Fruit fly (Drosophila melanogaster) whole organism, prepupa: ENCODE results near the gene RpL8.
A peak's percentile ranks its signal among the peaks of the same experiment; 100 is the strongest.

ENCODE experiments used
- Blimp-1 ChIP-seq: fragments of 200-800 bp; sonication (Bioruptor generic); optimal IDR thresholded peaks from 3 replicates; lab custom pipeline; 2017; ENCODE audit warnings: missing biosample characterization, missing genetic modification characterization, mild to moderate bottlenecking, moderate library complexity, missing genetic modification reagents
- CG10631 ChIP-seq: fragments of 200-800 bp; sonication (Bioruptor generic); optimal IDR thresholded peaks from 2 replicates; lab custom pipeline; 2016; ENCODE audit warnings: missing biosample characterization, missing genetic modification characterization
- CG10669 ChIP-seq: fragments of 200-800 bp; sonication (Bioruptor generic); optimal IDR thresholded peaks from 3 replicates; lab custom pipeline; 2018; ENCODE audit warnings: missing biosample characterization, mild to moderate bottlenecking, missing genetic modification characterization, moderate library complexity
- CG11294 ChIP-seq: fragments of 200-800 bp; sonication (Bioruptor generic); IDR thresholded peaks from 2 replicates; pipeline ENCODE4 v1.3.6; 2022; ENCODE audit warnings: missing biosample characterization, missing genetic modification characterization
- CG11762 ChIP-seq: fragments of 200-800 bp; sonication (Bioruptor generic); optimal IDR thresholded peaks from 3 replicates; lab custom pipeline; 2016; ENCODE audit warnings: missing biosample characterization, missing genetic modification characterization; ENCODE audit not compliant: insufficient read depth
- CG11902 ChIP-seq: fragments of 200-800 bp; sonication (Bioruptor generic); optimal IDR thresholded peaks from 3 replicates; lab custom pipeline; 2016; ENCODE audit warnings: missing biosample characterization, missing genetic modification characterization
- CG15336 ChIP-seq: fragments of 200-800 bp; sonication (Bioruptor generic); IDR thresholded peaks from 2 replicates; pipeline ENCODE4 v1.3.6; 2022; ENCODE audit warnings: missing biosample characterization, missing genetic modification characterization
- CG1621 ChIP-seq: fragments of 200-800 bp; sonication (Bioruptor generic); optimal IDR thresholded peaks from 3 replicates; lab custom pipeline; 2018; ENCODE audit warnings: missing biosample characterization, mild to moderate bottlenecking, missing genetic modification characterization
- CG32006 ChIP-seq: fragments of 200-800 bp; sonication (Bioruptor generic); optimal IDR thresholded peaks from 3 replicates; lab custom pipeline; 2017; ENCODE audit warnings: missing biosample characterization, mild to moderate bottlenecking, missing genetic modification characterization
- CG34406 ChIP-seq: fragments of 200-800 bp; sonication (Bioruptor generic); optimal IDR thresholded peaks from 3 replicates; lab custom pipeline; 2016; ENCODE audit warnings: missing biosample characterization, missing genetic modification characterization
- CG3919 ChIP-seq: fragments of 200-800 bp; sonication (Bioruptor generic); optimal IDR thresholded peaks from 3 replicates; lab custom pipeline; 2016; ENCODE audit warnings: missing biosample characterization, missing genetic modification characterization
- CG4318 ChIP-seq: fragments of 200-800 bp; sonication (Bioruptor generic); optimal IDR thresholded peaks from 3 replicates; lab custom pipeline; 2017; ENCODE audit warnings: missing biosample characterization, mild to moderate bottlenecking, missing genetic modification characterization
- CG6276 ChIP-seq: fragments of 200-800 bp; sonication (Bioruptor generic); optimal IDR thresholded peaks from 2 replicates; lab custom pipeline; 2017; ENCODE audit warnings: missing biosample characterization, mild to moderate bottlenecking, missing genetic modification characterization
- CG6792 ChIP-seq: fragments of 200-800 bp; sonication (Bioruptor generic); optimal IDR thresholded peaks from 3 replicates; lab custom pipeline; 2016; ENCODE audit warnings: missing biosample characterization, missing genetic modification characterization
- CG6808 ChIP-seq: fragments of 200-800 bp; sonication (Bioruptor generic); optimal IDR thresholded peaks from 3 replicates; lab custom pipeline; 2017; ENCODE audit warnings: missing biosample characterization, missing genetic modification characterization, mild to moderate bottlenecking, moderate library complexity, missing genetic modification reagents
- CG6854 ChIP-seq: fragments of 200-800 bp; sonication (Bioruptor generic); optimal IDR thresholded peaks from 2 replicates; lab custom pipeline; 2017; ENCODE audit warnings: missing biosample characterization, mild to moderate bottlenecking, missing genetic modification characterization
- CG7368 ChIP-seq: fragments of 200-800 bp; sonication (Bioruptor generic); optimal IDR thresholded peaks from 3 replicates; lab custom pipeline; 2016; ENCODE audit warnings: missing biosample characterization, missing genetic modification characterization
- CG8119 ChIP-seq: fragments of 200-800 bp; sonication (Bioruptor generic); IDR thresholded peaks from 3 replicates; pipeline ENCODE4 v1.3.6; 2022; ENCODE audit warnings: missing biosample characterization, missing genetic modification characterization
- CG8319 ChIP-seq: fragments of 200-800 bp; sonication (Bioruptor generic); optimal IDR thresholded peaks from 3 replicates; lab custom pipeline; 2016; ENCODE audit warnings: missing biosample characterization, missing genetic modification characterization
- CG8632 ChIP-seq: fragments of 200-800 bp; sonication (Bioruptor generic); optimal IDR thresholded peaks from 3 replicates; lab custom pipeline; 2016; ENCODE audit warnings: missing biosample characterization, missing genetic modification characterization
- CG9139 ChIP-seq: fragments of 200-800 bp; sonication (Bioruptor generic); optimal IDR thresholded peaks from 3 replicates; lab custom pipeline; 2017; ENCODE audit warnings: missing biosample characterization, mild to moderate bottlenecking, missing genetic modification characterization
- Eip75B ChIP-seq: fragments of 200-800 bp; sonication (Bioruptor generic); optimal IDR thresholded peaks from 3 replicates; lab custom pipeline; 2016; ENCODE audit warnings: missing biosample characterization, missing genetic modification characterization
- Eip78C ChIP-seq: fragments of 200-800 bp; sonication (Bioruptor generic); peaks from one replicate; lab custom pipeline; 2016; ENCODE audit warnings: missing biosample characterization, missing genetic modification characterization
- Ets21C ChIP-seq: fragments of 200-800 bp; sonication (Bioruptor generic); optimal IDR thresholded peaks from 3 replicates; lab custom pipeline; 2016; ENCODE audit warnings: missing biosample characterization, missing genetic modification characterization
- Ets96B ChIP-seq: fragments of 200-800 bp; optimal IDR thresholded peaks from 2 replicates; lab custom pipeline; 2019; ENCODE audit warnings: missing biosample characterization, mild to moderate bottlenecking, missing genetic modification characterization, moderate library complexity
- Hr38 ChIP-seq: sonication (Bioruptor generic); optimal IDR thresholded peaks from 2 replicates; lab custom pipeline; 2016; ENCODE audit warnings: missing biosample characterization, missing genetic modification characterization
- Hr39 ChIP-seq: fragments of 200-800 bp; sonication (Bioruptor generic); optimal IDR thresholded peaks from 2 replicates; lab custom pipeline; 2016; ENCODE audit warnings: missing biosample characterization, missing genetic modification characterization
- Hr4 ChIP-seq: fragments of 200-800 bp; sonication (Bioruptor generic); optimal IDR thresholded peaks from 3 replicates; lab custom pipeline; 2016; ENCODE audit warnings: missing biosample characterization, missing genetic modification characterization
- Met ChIP-seq: fragments of 200-800 bp; sonication (Bioruptor generic); optimal IDR thresholded peaks from 3 replicates; lab custom pipeline; 2016; ENCODE audit warnings: missing biosample characterization, missing genetic modification characterization
- OdsH ChIP-seq: fragments of 200-800 bp; sonication (Bioruptor generic); optimal IDR thresholded peaks from 3 replicates; lab custom pipeline; 2016; ENCODE audit warnings: missing biosample characterization, missing genetic modification characterization
- Smox ChIP-seq: fragments of 200-800 bp; sonication (Bioruptor generic); optimal IDR thresholded peaks from 3 replicates; lab custom pipeline; 2016; ENCODE audit warnings: missing biosample characterization, missing genetic modification characterization
- Sox15 ChIP-seq: fragments of 200-800 bp; sonication (Bioruptor generic); optimal IDR thresholded peaks from 3 replicates; lab custom pipeline; 2016; ENCODE audit warnings: missing biosample characterization, missing genetic modification characterization
- achi ChIP-seq: fragments of 200-800 bp; sonication (Bioruptor generic); optimal IDR thresholded peaks from 3 replicates; lab custom pipeline; 2016; ENCODE audit warnings: missing biosample characterization, missing genetic modification characterization
- acj6 ChIP-seq: fragments of 200-800 bp; sonication (Bioruptor generic); optimal IDR thresholded peaks from 3 replicates; lab custom pipeline; 2016; ENCODE audit warnings: missing biosample characterization, missing genetic modification characterization
- cyc ChIP-seq: fragments of 200-800 bp; sonication (Bioruptor generic); optimal IDR thresholded peaks from 3 replicates; lab custom pipeline; 2016; ENCODE audit warnings: missing biosample characterization, missing genetic modification characterization
- dac ChIP-seq: fragments of 200-800 bp; sonication (Bioruptor generic); optimal IDR thresholded peaks from 2 replicates; lab custom pipeline; 2017; ENCODE audit warnings: missing biosample characterization, mild to moderate bottlenecking, missing genetic modification characterization
- dsx ChIP-seq: fragments of 200-800 bp; optimal IDR thresholded peaks from 3 replicates; lab custom pipeline; 2019; ENCODE audit warnings: missing biosample characterization, mild to moderate bottlenecking, missing genetic modification characterization, moderate library complexity; ENCODE audit not compliant: poor library complexity, severe bottlenecking
- eg ChIP-seq: fragments of 200-800 bp; sonication (Bioruptor generic); IDR thresholded peaks from 3 replicates; pipeline ENCODE4 v1.3.6; 2022; ENCODE audit warnings: missing biosample characterization, missing genetic modification characterization
- esn ChIP-seq: fragments of 200-800 bp; sonication (Bioruptor generic); optimal IDR thresholded peaks from 2 replicates; lab custom pipeline; 2016; ENCODE audit warnings: missing biosample characterization, mild to moderate bottlenecking, missing genetic modification characterization, moderate library complexity
- fd59A ChIP-seq: fragments of 200-800 bp; sonication (Bioruptor generic); optimal IDR thresholded peaks from 2 replicates; lab custom pipeline; 2017; ENCODE audit warnings: missing biosample characterization, mild to moderate bottlenecking, missing genetic modification characterization, missing genetic modification reagents
- fd85E ChIP-seq: fragments of 200-800 bp; sonication (Bioruptor generic); optimal IDR thresholded peaks from 3 replicates; lab custom pipeline; 2016; ENCODE audit warnings: missing biosample characterization, missing genetic modification characterization
- fkh ChIP-seq: fragments of 200-800 bp; sonication (Bioruptor generic); optimal IDR thresholded peaks from 3 replicates; lab custom pipeline; 2017; ENCODE audit warnings: missing biosample characterization, mild to moderate bottlenecking, missing genetic modification characterization, moderate library complexity
- net ChIP-seq: fragments of 200-800 bp; sonication (Bioruptor generic); optimal IDR thresholded peaks from 3 replicates; lab custom pipeline; 2016; ENCODE audit warnings: missing biosample characterization, missing genetic modification characterization
- pdm3 ChIP-seq: fragments of 200-800 bp; sonication (Bioruptor generic); optimal IDR thresholded peaks from 3 replicates; lab custom pipeline; 2016; ENCODE audit warnings: missing biosample characterization, missing genetic modification characterization
- salr ChIP-seq, 2 experiments: fragments of 200-800 bp; sonication (Bioruptor generic); optimal IDR thresholded peaks; 3 replicates each; lab custom pipeline; 2016 to 2018; ENCODE audit warnings: missing biosample characterization in 2 of 2, missing genetic modification characterization in 2 of 2, mild to moderate bottlenecking in 1 of 2
- spab ChIP-seq: fragments of 200-800 bp; sonication (Bioruptor generic); optimal IDR thresholded peaks from 2 replicates; lab custom pipeline; 2017; ENCODE audit warnings: missing biosample characterization, mild to moderate bottlenecking, missing genetic modification characterization, missing genetic modification reagents
- ss ChIP-seq, 2 experiments: fragments of 200-800 bp; sonication (Bioruptor generic); optimal IDR thresholded peaks; 2 replicates in 1 of 2; 3 replicates in 1 of 2; lab custom pipeline; 2017 to 2018; ENCODE audit warnings: mild to moderate bottlenecking in 2 of 2, missing biosample characterization in 2 of 2, missing genetic modification characterization in 2 of 2, moderate library complexity in 1 of 2
- svp ChIP-seq: fragments of 200-800 bp; sonication (Bioruptor generic); peaks from one replicate; lab custom pipeline; 2016; ENCODE audit warnings: missing biosample characterization, missing genetic modification characterization
- vri ChIP-seq: fragments of 200-800 bp; sonication (Bioruptor generic); optimal IDR thresholded peaks from 3 replicates; lab custom pipeline; 2016; ENCODE audit warnings: missing biosample characterization, mild to moderate bottlenecking, missing genetic modification characterization

Gene RpL8

DNA sequence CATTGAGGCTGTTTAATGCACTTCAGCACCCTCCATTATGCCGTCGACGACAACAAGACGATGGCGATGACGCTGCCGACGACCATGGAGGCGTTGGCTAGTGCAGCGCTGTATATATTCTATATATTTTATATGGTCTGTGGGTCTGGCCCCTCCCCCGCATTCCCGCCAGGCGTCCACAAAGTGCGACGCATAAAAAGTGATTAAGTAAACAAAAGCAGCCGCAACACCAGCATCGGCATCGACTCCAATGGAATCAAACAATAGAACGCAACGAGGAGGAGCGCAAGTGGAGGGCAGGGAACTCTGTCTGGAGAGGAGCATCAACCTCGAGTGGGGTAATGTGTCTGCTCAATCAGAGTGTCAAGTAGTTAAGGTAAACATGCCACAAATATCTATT lies 19.0 kb upstream of the RpL8 start (continued):
- peak in 1 of 2 experiments; percentile 57 for TF ChIP-seq ss (GFP tag; optimal IDR thresholded peaks at IDR 0.05; lab: Kevin White, UChicago)
- TF ChIP-seq, all 60 proteins: peak for 11

- TF ChIP-seq Sox15 (peak; percentile 65), dsx (GFP tag; lab: Kevin White, UChicago) (peak; percentile 60), ss (GFP tag; optimal IDR thresholded peaks at IDR 0.05; lab: Kevin White, UChicago) (peak in 1 of 2 experiments; percentile 50), CG1621 (tag; lab: Kevin White, UChicago) (peak; percentile 59), CG8119 (GFP tag; lab: Robert Waterston, UW) (peak; percentile 88), CG11762 (GFP tag; lab: Kevin White, UChicago) (peak; percentile 83), acj6 (GFP tag; lab: Kevin White, UChicago) (peak; percentile 81), Hr4 (peak; percentile 81), CG6854 (GFP tag; lab: Kevin White, UChicago) (no peak), Hr39 (GFP tag; lab: Kevin White, UChicago) (peak; percentile 81), Eip78C (peak; percentile 94), Eip75B (GFP tag; lab: Kevin White, UChicago) (peak; percentile 86), pdm3 (peak; percentile 86), CG10669 (GFP tag; lab: Kevin White, UChicago) (peak; percentile 72), svp (GFP tag; lab: Kevin White, UChicago) (peak; percentile 87), CG9139 (GFP tag; lab: Kevin White, UChicago) (peak; percentile 47), CG4318 (GFP tag; lab: Kevin White, UChicago) (peak; percentile 8), esn (peak; percentile 89), CG10631 (GFP tag; lab: Kevin White, UChicago) (peak; percentile 72), fd85E (GFP tag; lab: Kevin White, UChicago) (peak; percentile 6), Blimp-1 (GFP tag; lab: Kevin White, UChicago) (no peak), achi (GFP tag; lab: Kevin White, UChicago) (peak; percentile 86), CG6792 (peak; percentile 82), CG32006 (GFP tag; lab: Kevin White, UChicago) (peak; percentile 70), CG8319 (peak; percentile 69), Met (GFP tag; lab: Kevin White, UChicago) (peak; percentile 88), Smox (GFP tag; lab: Kevin White, UChicago) (peak; percentile 86), Ets21C (GFP tag; lab: Kevin White, UChicago) (peak; percentile 79), CG6276 (peak; percentile 81), OdsH (GFP tag; lab: Kevin White, UChicago) (peak; percentile 79), CG6808 (GFP tag; lab: Kevin White, UChicago) (peak; percentile 60), Hr38 (GFP tag; lab: Kevin White, UChicago) (no peak), Ets96B (tag; lab: Kevin White, UChicago) (peak; percentile 75), CG3919 (peak; percentile 79), cyc (GFP tag; lab: Kevin White, UChicago) (peak; percentile 70), CG7368 (GFP tag; lab: Kevin White, UChicago) (peak; percentile 70), fd59A (peak; percentile 51), CG15336 (GFP tag; lab: Robert Waterston, UW) (peak; percentile 90), CG11902 (GFP tag; lab: Kevin White, UChicago) (peak; percentile 40), dac (GFP tag; lab: Kevin White, UChicago) (peak; percentile 7), eg (GFP tag; lab: Robert Waterston, UW) (peak; percentile 87), fkh (GFP tag; lab: Kevin White, UChicago) (peak; percentile 71), net (GFP tag; lab: Kevin White, UChicago) (peak; percentile 82), CG8632 (GFP tag; lab: Kevin White, UChicago) (peak; percentile 79), spab (GFP tag; lab: Kevin White, UChicago) (peak; percentile 42), CG11294 (GFP tag; lab: Robert Waterston, UW) (peak; percentile 73), CG34406 (GFP tag; lab: Kevin White, UChicago) (peak; percentile 87), vri (GFP tag; lab: Kevin White, UChicago) (peak; percentile 75), salr (GFP tag; optimal IDR thresholded peaks at IDR 0.05; lab: Kevin White, UChicago) (peak; percentile 49 to 55)
These were observed 17.0 kb upstream of the RpL8 start for dm6 chr3L:2570269-2570723.
